Worm (Caenorhabditis elegans): ENCODE data around the gene C39H7.4.

Gene C39H7.4

DNA sequence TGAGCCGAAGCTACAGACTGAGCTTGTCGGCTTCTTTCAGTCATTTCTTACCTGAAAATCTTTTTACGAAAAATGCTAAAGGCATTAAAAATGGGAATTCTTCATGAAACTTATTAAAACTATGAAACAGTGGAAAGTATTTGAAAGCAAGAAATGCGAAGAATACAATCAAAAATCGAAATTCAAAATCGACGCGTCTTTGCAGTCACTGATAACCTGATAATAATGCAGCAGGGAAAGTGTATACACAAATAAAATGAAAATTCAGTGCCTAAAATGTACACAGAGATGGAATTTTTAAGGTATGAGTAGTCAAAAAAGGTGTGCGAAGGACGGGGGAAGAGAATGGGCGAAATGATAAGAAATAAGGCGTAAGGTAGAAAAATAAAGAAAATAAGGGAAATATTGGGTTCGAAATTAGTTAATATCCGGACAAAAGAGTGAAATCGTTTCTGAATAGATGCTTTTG lies at the start of gene C39H7.4:
Gene C39H7.4 (minus strand): TSS at position 51 of the 469 bp plus-strand sequence.
- TF ChIP-seq fkh-10 (GFP tag; optimal IDR thresholded peaks at IDR 0.05) = no peak
- no peak for TF ChIP-seq mdl-1 (tag; optimal IDR thresholded peaks at IDR 0.05)
- TF ChIP-seq nhr-67 (tag; optimal IDR thresholded peaks at IDR 0.05) = no peak
- TF ChIP-seq lsy-12 (tag; optimal IDR thresholded peaks at IDR 0.05) = no peak
- no peak for TF ChIP-seq nhr-12 (tag; optimal IDR thresholded peaks at IDR 0.05)
- no peak for TF ChIP-seq mml-1 (tag; optimal IDR thresholded peaks at IDR 0.05)
- TF ChIP-seq tbx-2 (tag; optimal IDR thresholded peaks at IDR 0.05) = no peak
- TF ChIP-seq lin-15B (tag; optimal IDR thresholded peaks at IDR 0.05) = no peak
- no peak for TF ChIP-seq eor-1 (tag; optimal IDR thresholded peaks at IDR 0.05)
- no peak for TF ChIP-seq nhr-76 (tag; optimal IDR thresholded peaks at IDR 0.05)
- no peak for TF ChIP-seq nhr-237 (tag; optimal IDR thresholded peaks at IDR 0.05)
- no peak for TF ChIP-seq fos-1 (tag; optimal IDR thresholded peaks at IDR 0.05)
- TF ChIP-seq nhr-77 (tag; optimal IDR thresholded peaks at IDR 0.05) = no peak
- no peak for TF ChIP-seq hmg-11 (tag; optimal IDR thresholded peaks at IDR 0.05)
- peak; percentile 79 for TF ChIP-seq pha-4 (tag; optimal IDR thresholded peaks at IDR 0.05)
- TF ChIP-seq unc-39 (tag; optimal IDR thresholded peaks at IDR 0.05) = no peak
- peak; percentile 73 for TF ChIP-seq elt-2 (tag; optimal IDR thresholded peaks at IDR 0.05)
- TF ChIP-seq pqm-1 (tag; optimal IDR thresholded peaks at IDR 0.05) = peak; percentile 82
- TF ChIP-seq elt-3 (tag; optimal IDR thresholded peaks at IDR 0.05) = no peak
- TF ChIP-seq nhr-43 (tag; optimal IDR thresholded peaks at IDR 0.05; ENCODE audit: poor library complexity, severe bottlenecking) = no peak
- no peak for TF ChIP-seq snpc-4 (tag; optimal IDR thresholded peaks at IDR 0.05)

DNA sequence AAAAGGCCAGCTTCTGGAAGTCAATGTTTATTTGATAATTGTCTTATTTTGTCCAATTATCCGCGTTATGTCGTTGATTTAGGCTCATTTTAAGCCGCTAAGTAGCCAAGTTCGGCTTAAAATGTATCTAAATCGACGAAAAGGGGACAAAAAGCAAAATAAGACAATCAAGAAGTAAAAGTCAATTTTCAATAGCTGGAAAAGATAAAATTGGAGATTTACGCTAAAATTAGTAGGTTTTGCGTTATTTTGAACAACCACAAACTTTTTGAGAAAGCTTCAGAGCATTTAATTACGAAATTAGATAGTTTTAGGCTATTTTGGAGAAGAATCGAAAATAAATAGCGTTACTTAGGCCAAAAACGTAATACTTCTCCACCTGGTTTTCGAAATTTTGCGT lies 48.5 kb upstream of the C39H7.4 start:
- TF ChIP-seq ztf-4 (tag; optimal IDR thresholded peaks at IDR 0.05) (no peak), unc-62 (GFP tag; optimal IDR thresholded peaks at IDR 0.05) (no peak), elt-1 (tag; optimal IDR thresholded peaks at IDR 0.05) (no peak), nhr-11 (tag; optimal IDR thresholded peaks at IDR 0.05) (no peak), nhr-76 (tag; optimal IDR thresholded peaks at IDR 0.05) (no peak), pqm-1 (tag; optimal IDR thresholded peaks at IDR 0.05) (no peak), ceh-16 (tag; optimal IDR thresholded peaks at IDR 0.05) (no peak), nhr-23 (tag; optimal IDR thresholded peaks at IDR 0.05) (no peak), fkh-10 (GFP tag; optimal IDR thresholded peaks at IDR 0.05) (no peak), skn-1 (tag; optimal IDR thresholded peaks at IDR 0.05) (no peak), elt-2 (tag; optimal IDR thresholded peaks at IDR 0.05) (no peak), lin-15B (tag; optimal IDR thresholded peaks at IDR 0.05) (no peak), ztf-11 (tag; optimal IDR thresholded peaks at IDR 0.05) (no peak), jun-1 (tag; optimal IDR thresholded peaks at IDR 0.05) (no peak), unc-39 (tag; optimal IDR thresholded peaks at IDR 0.05) (no peak), ama-1 (optimal IDR thresholded peaks at IDR 0.05) (no peak), ceh-82 (tag; optimal IDR thresholded peaks at IDR 0.05) (no peak), zag-1 (tag; optimal IDR thresholded peaks at IDR 0.05) (no peak)

DNA sequence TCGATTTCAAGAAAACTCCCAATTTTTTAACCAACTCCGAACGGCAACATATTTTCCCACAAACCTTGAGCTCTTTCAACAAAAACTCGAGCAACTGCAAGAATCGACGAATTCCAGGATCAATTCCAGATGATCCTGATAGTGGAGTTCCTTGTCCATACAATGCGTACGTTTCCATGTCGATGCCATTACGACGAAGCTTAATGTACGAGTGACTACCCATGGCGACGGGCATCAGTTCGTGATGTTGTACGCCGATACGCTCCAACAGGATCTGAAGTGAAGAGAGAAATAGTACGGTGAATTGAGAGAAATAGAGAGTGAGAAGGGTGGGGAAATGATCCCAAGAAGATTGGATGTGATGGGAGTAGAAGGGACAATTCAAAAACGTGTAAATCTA lies 47.7 kb upstream of the C39H7.4 start:
- peak; percentile 81 for TF ChIP-seq ama-1 (optimal IDR thresholded peaks at IDR 0.05)
- TF ChIP-seq aly-2 (tag; optimal IDR thresholded peaks at IDR 0.05) = no peak

DNA sequence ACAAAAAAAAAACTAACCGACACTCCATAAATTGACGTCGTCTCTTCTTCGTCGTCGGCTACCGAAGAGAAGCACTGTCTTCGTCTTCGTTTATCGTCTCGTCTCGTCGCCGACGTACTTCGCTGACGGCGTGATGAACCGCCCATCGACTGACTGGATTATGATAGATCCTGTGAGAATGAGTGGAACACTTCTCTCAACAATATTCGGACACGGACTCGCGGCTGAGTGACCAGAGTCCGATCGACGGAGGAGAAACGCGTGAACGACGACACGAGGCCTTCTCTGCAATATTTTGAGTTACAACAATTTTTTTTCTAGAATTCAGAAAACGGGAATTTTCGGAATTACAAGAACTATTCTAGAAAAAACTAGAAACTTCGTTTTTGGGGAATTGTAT lies 45.8 kb upstream of the C39H7.4 start, which contains the start of gene skn-1:
Gene skn-1 (minus strand): TSS at position 146 of the 400 bp plus-strand sequence.
- TF ChIP-seq lsy-12 (tag; optimal IDR thresholded peaks at IDR 0.05) (peak; percentile 14), egl-27 (tag; optimal IDR thresholded peaks at IDR 0.05) (no peak), sea-2 (GFP tag; optimal IDR thresholded peaks at IDR 0.05) (no peak)

DNA sequence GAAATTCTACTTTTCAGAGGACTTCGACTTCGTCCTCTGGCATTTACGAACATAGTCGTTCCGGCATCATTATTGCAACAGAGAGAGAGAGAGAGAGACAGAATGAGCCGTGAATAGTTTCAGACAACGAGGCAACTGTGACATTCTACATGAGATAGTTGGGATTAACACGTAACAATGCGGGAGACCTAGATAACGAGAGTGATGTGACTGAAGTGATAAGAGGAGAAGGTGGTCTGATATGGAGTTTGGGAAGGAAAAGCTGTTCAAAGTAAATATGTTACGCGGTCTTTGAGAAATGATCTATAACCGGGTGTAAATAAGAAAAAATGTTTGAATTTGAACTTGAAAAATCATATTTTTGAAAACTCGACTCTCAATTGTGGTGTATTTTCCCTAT lies 45.1 kb upstream of the C39H7.4 start:
- no peak for TF ChIP-seq ztf-4 (tag; optimal IDR thresholded peaks at IDR 0.05)
- peak; percentile 71 for TF ChIP-seq pha-4 (tag; optimal IDR thresholded peaks at IDR 0.05)
- TF ChIP-seq nfya-1 (tag; optimal IDR thresholded peaks at IDR 0.05; ENCODE audit: insufficient read depth) = peak; percentile 21
- peak; percentile 95 for TF ChIP-seq pqm-1 (tag; optimal IDR thresholded peaks at IDR 0.05)
- TF ChIP-seq jun-1 (tag; optimal IDR thresholded peaks at IDR 0.05) = peak; percentile 58
- no peak for TF ChIP-seq unc-39 (tag; optimal IDR thresholded peaks at IDR 0.05)
- TF ChIP-seq sea-2 (GFP tag; optimal IDR thresholded peaks at IDR 0.05) = no peak
- TF ChIP-seq egl-5 (tag; optimal IDR thresholded peaks at IDR 0.05) = no peak
- TF ChIP-seq elt-2 (tag; optimal IDR thresholded peaks at IDR 0.05) = peak; percentile 86
- TF ChIP-seq lin-15B (tag; optimal IDR thresholded peaks at IDR 0.05) = no peak
- TF ChIP-seq zag-1 (tag; optimal IDR thresholded peaks at IDR 0.05) = no peak
